Worm (Caenorhabditis elegans) whole organism, late embryonic: ENCODE measurements around the gene pkc-1.
A peak's percentile ranks its signal among the peaks of the same experiment; 100 is the strongest.

Source experiments
- C08G9.2 ChIP-seq: sonication (generic microtip); optimal IDR thresholded peaks from 2 replicates; lab custom pipeline; 2016; ENCODE audit warnings: mild to moderate bottlenecking, missing genetic modification characterization, moderate library complexity, missing compliant biosample characterization
- F13H6.1 ChIP-seq: sonication (generic microtip); optimal IDR thresholded peaks from 2 replicates; lab custom pipeline; 2016; ENCODE audit warnings: missing genetic modification characterization, missing compliant biosample characterization
- K02D7.2 ChIP-seq: sonication (generic microtip); optimal IDR thresholded peaks from 2 replicates; lab custom pipeline; 2017; ENCODE audit warnings: mild to moderate bottlenecking, missing genetic modification characterization, missing compliant biosample characterization
- T23F11.4 ChIP-seq: fragments of 200-800 bp; sonication (Bioruptor generic); optimal IDR thresholded peaks from 2 replicates; lab custom pipeline; 2018; ENCODE audit warnings: mild to moderate bottlenecking, missing genetic modification characterization, missing compliant biosample characterization
- ahr-1 ChIP-seq: sonication (generic microtip); optimal IDR thresholded peaks from 2 replicates; lab custom pipeline; 2016; ENCODE audit warnings: missing genetic modification characterization, missing compliant biosample characterization
- ceh-14 ChIP-seq: sonication (generic microtip); optimal IDR thresholded peaks from 2 replicates; lab custom pipeline; 2016; ENCODE audit warnings: missing genotype, missing genetic modification characterization, missing compliant biosample characterization
- ceh-18 ChIP-seq: sonication (generic microtip); optimal IDR thresholded peaks from 2 replicates; lab custom pipeline; 2016; ENCODE audit warnings: missing genetic modification characterization, missing compliant biosample characterization
- ceh-19 ChIP-seq: fragments of 200-800 bp; sonication (Bioruptor generic); optimal IDR thresholded peaks from 2 replicates; lab custom pipeline; 2018; ENCODE audit warnings: mild to moderate bottlenecking, missing genetic modification characterization, missing compliant biosample characterization
- ceh-2 ChIP-seq: sonication (generic microtip); optimal IDR thresholded peaks from 2 replicates; lab custom pipeline; 2016; ENCODE audit warnings: missing genotype, missing genetic modification characterization, missing compliant biosample characterization
- ceh-24 ChIP-seq: sonication (generic microtip); optimal IDR thresholded peaks from 2 replicates; lab custom pipeline; 2016; ENCODE audit warnings: mild to moderate bottlenecking, missing genetic modification characterization, missing compliant biosample characterization
- ceh-30 ChIP-seq: fragments of 150-350 bp; optimal IDR thresholded peaks from 2 replicates; lab custom pipeline; 2014; ENCODE audit warnings: missing biosample characterization, missing genetic modification characterization
- ceh-31 ChIP-seq: sonication (generic microtip); optimal IDR thresholded peaks from 2 replicates; lab custom pipeline; 2016; ENCODE audit warnings: missing genetic modification characterization, missing compliant biosample characterization
- ceh-45 ChIP-seq: fragments of 200-800 bp; sonication (Bioruptor generic); IDR thresholded peaks from 2 replicates; pipeline ENCODE4 v1.3.6; 2022; ENCODE audit warnings: missing genetic modification reagents, missing genetic modification characterization, missing compliant biosample characterization
- ceh-6 ChIP-seq: fragments of 200-800 bp; sonication (Bioruptor generic); optimal IDR thresholded peaks from 2 replicates; lab custom pipeline; 2018; ENCODE audit warnings: mild to moderate bottlenecking, missing genetic modification characterization, missing compliant biosample characterization
- ceh-9 ChIP-seq: sonication (generic microtip); optimal IDR thresholded peaks from 2 replicates; lab custom pipeline; 2016; ENCODE audit warnings: mild to moderate bottlenecking, missing genetic modification characterization, inconsistent platforms, missing compliant biosample characterization
- che-1 ChIP-seq: sonication (generic microtip); optimal IDR thresholded peaks from 2 replicates; lab custom pipeline; 2016; ENCODE audit warnings: mild to moderate bottlenecking, missing genetic modification characterization, missing compliant biosample characterization
- dmd-4 ChIP-seq: sonication (generic microtip); optimal IDR thresholded peaks from 2 replicates; lab custom pipeline; 2016; ENCODE audit warnings: borderline replicate concordance, missing genetic modification characterization, missing compliant biosample characterization
- dve-1 ChIP-seq: sonication (generic microtip); optimal IDR thresholded peaks from 2 replicates; lab custom pipeline; 2017; ENCODE audit warnings: antibody characterized with exemption, mild to moderate bottlenecking, missing genetic modification characterization, missing compliant biosample characterization
- elt-2 ChIP-seq: sonication (generic microtip); optimal IDR thresholded peaks from 2 replicates; lab custom pipeline; 2016; ENCODE audit warnings: missing genetic modification reagents, missing genetic modification characterization, missing compliant biosample characterization
- elt-4 ChIP-seq: sonication (generic microtip); optimal IDR thresholded peaks from 2 replicates; lab custom pipeline; 2016; ENCODE audit warnings: missing genetic modification characterization, missing compliant biosample characterization
- ets-4 ChIP-seq: sonication (generic microtip); optimal IDR thresholded peaks from 2 replicates; lab custom pipeline; 2016; ENCODE audit warnings: missing genetic modification characterization, missing compliant biosample characterization
- eyg-1 ChIP-seq: sonication (generic microtip); optimal IDR thresholded peaks from 2 replicates; lab custom pipeline; 2016; ENCODE audit warnings: missing genotype, missing genetic modification characterization, missing compliant biosample characterization
- fkh-6 ChIP-seq: sonication (generic microtip); optimal IDR thresholded peaks from 2 replicates; lab custom pipeline; 2016; ENCODE audit warnings: missing genetic modification characterization, missing compliant biosample characterization
- gmeb-2 ChIP-seq: sonication (generic microtip); optimal IDR thresholded peaks from 2 replicates; lab custom pipeline; 2016; ENCODE audit warnings: missing genetic modification characterization, inconsistent platforms, missing compliant biosample characterization
- hlh-15 ChIP-seq: sonication (generic microtip); optimal IDR thresholded peaks from 2 replicates; lab custom pipeline; 2016; ENCODE audit warnings: missing genetic modification characterization, missing compliant biosample characterization
- hlh-30 ChIP-seq: sonication (generic microtip); optimal IDR thresholded peaks from 2 replicates; lab custom pipeline; 2017; ENCODE audit warnings: antibody characterized with exemption, missing genetic modification characterization, missing compliant biosample characterization; ENCODE audit not compliant: insufficient read depth
- hlh-6 ChIP-seq: sonication (generic microtip); optimal IDR thresholded peaks from 2 replicates; lab custom pipeline; 2016; ENCODE audit warnings: missing genotype, missing genetic modification characterization, missing compliant biosample characterization
- lim-6 ChIP-seq: sonication (generic microtip); optimal IDR thresholded peaks from 2 replicates; lab custom pipeline; 2016; ENCODE audit warnings: missing genetic modification characterization, missing compliant biosample characterization
- lin-11 ChIP-seq: fragments of 200-800 bp; sonication (Bioruptor generic); optimal IDR thresholded peaks from 2 replicates; lab custom pipeline; 2018; ENCODE audit warnings: mild to moderate bottlenecking, missing genetic modification characterization, missing compliant biosample characterization
- madf-2 ChIP-seq: sonication (generic microtip); optimal IDR thresholded peaks from 2 replicates; lab custom pipeline; 2017; ENCODE audit warnings: missing genetic modification characterization, missing compliant biosample characterization
- mec-3 ChIP-seq: sonication (generic microtip); optimal IDR thresholded peaks from 2 replicates; lab custom pipeline; 2016; ENCODE audit warnings: borderline replicate concordance, missing genetic modification characterization, missing compliant biosample characterization
- nfya-1 ChIP-seq: sonication (generic microtip); optimal IDR thresholded peaks from 2 replicates; lab custom pipeline; 2017; ENCODE audit warnings: missing genetic modification characterization, mild to moderate bottlenecking, missing compliant biosample characterization, antibody characterized with exemption, moderate library complexity
- nhr-11 ChIP-seq: fragments of 150-350 bp; optimal IDR thresholded peaks from 2 replicates; lab custom pipeline; 2014; ENCODE audit warnings: missing biosample characterization, missing genetic modification characterization
- odd-2 ChIP-seq: sonication (generic microtip); optimal IDR thresholded peaks from 2 replicates; lab custom pipeline; 2017; ENCODE audit warnings: antibody characterized with exemption, mild to moderate bottlenecking, missing genetic modification characterization, missing compliant biosample characterization
- pag-3 ChIP-seq: sonication (generic microtip); optimal IDR thresholded peaks from 2 replicates; lab custom pipeline; 2016; ENCODE audit warnings: missing compliant biosample characterization, missing genetic modification characterization, borderline replicate concordance
- pqm-1 ChIP-seq: sonication (generic microtip); optimal IDR thresholded peaks from 2 replicates; lab custom pipeline; 2016; ENCODE audit warnings: missing genetic modification characterization, missing compliant biosample characterization
- pros-1 ChIP-seq: fragments of 150-350 bp; optimal IDR thresholded peaks from 2 replicates; lab custom pipeline; 2014; ENCODE audit warnings: missing biosample characterization, missing genetic modification reagents, missing genetic modification characterization
- ref-2 ChIP-seq: sonication (generic microtip); optimal IDR thresholded peaks from 2 replicates; lab custom pipeline; 2016; ENCODE audit warnings: missing genetic modification characterization, missing compliant biosample characterization
- sdc-2 ChIP-seq: sonication (generic microtip); optimal IDR thresholded peaks from 2 replicates; lab custom pipeline; 2016; ENCODE audit warnings: missing genotype, missing genetic modification characterization, missing compliant biosample characterization
- syd-9 ChIP-seq: sonication (generic microtip); optimal IDR thresholded peaks from 2 replicates; lab custom pipeline; 2016; ENCODE audit warnings: mild to moderate bottlenecking, missing genetic modification characterization, moderate library complexity, missing compliant biosample characterization
- tbx-2 ChIP-seq: sonication (generic microtip); optimal IDR thresholded peaks from 2 replicates; lab custom pipeline; 2016; ENCODE audit warnings: missing genetic modification characterization, missing compliant biosample characterization
- tbx-7 ChIP-seq: sonication (generic microtip); optimal IDR thresholded peaks from 2 replicates; lab custom pipeline; 2016; ENCODE audit warnings: missing genotype, missing genetic modification characterization, missing compliant biosample characterization
- ttx-3 ChIP-seq: sonication (generic microtip); optimal IDR thresholded peaks from 2 replicates; lab custom pipeline; 2016; ENCODE audit warnings: missing genetic modification reagents, missing genetic modification characterization, missing compliant biosample characterization
- unc-42 ChIP-seq: sonication (generic microtip); optimal IDR thresholded peaks from 2 replicates; lab custom pipeline; 2016; ENCODE audit warnings: missing genotype, missing genetic modification characterization, missing compliant biosample characterization
- unc-55 ChIP-seq: sonication (generic microtip); optimal IDR thresholded peaks from 2 replicates; lab custom pipeline; 2017; ENCODE audit warnings: missing biosample characterization, missing genetic modification reagents, missing genetic modification characterization
- unc-86 ChIP-seq: sonication (generic microtip); optimal IDR thresholded peaks from 2 replicates; lab custom pipeline; 2016; ENCODE audit warnings: missing genetic modification characterization, missing compliant biosample characterization
- ztf-16 ChIP-seq: sonication (generic microtip); optimal IDR thresholded peaks from 2 replicates; lab custom pipeline; 2017; ENCODE audit warnings: missing genetic modification characterization, missing compliant biosample characterization

Gene pkc-1

ce11 chrV:12026878-12027477, 5.0 kb downstream of the pkc-1 start (continued):
- TF ChIP-seq ceh-19 (GFP tag; lab: Kevin White, UChicago) (peak; percentile 38), elt-4 (tag; lab: Kevin White, UChicago) (no peak), ceh-24 (tag; lab: Kevin White, UChicago) (no peak), ceh-30 (tag; lab: Kevin White, UChicago) (no peak), ceh-2 (no peak), unc-55 (GFP tag; lab: Kevin White, UChicago) (peak; percentile 78), che-1 (tag; lab: Kevin White, UChicago) (no peak), ceh-31 (tag; lab: Kevin White, UChicago) (peak; percentile 76), mec-3 (tag; lab: Kevin White, UChicago) (no peak), F13H6.1 (tag; lab: Kevin White, UChicago) (peak; percentile 6), ref-2 (tag; lab: Kevin White, UChicago) (peak; percentile 43), C08G9.2 (tag; lab: Kevin White, UChicago) (no peak), hlh-30 (tag; lab: Kevin White, UChicago) (no peak), madf-2 (tag; lab: Kevin White, UChicago) (no peak), hlh-15 (tag; lab: Kevin White, UChicago) (no peak), unc-42 (tag; lab: Kevin White, UChicago) (peak; percentile 74), tbx-7 (tag; lab: Kevin White, UChicago) (no peak), dmd-4 (no peak), fkh-6 (tag; lab: Kevin White, UChicago) (no peak), ahr-1 (tag; lab: Kevin White, UChicago) (no peak), ceh-6 (no peak), K02D7.2 (tag; lab: Kevin White, UChicago) (no peak), nhr-11 (tag; lab: Kevin White, UChicago) (no peak), elt-2 (no peak), eyg-1 (no peak), unc-86 (tag; lab: Kevin White, UChicago) (no peak), ztf-16 (tag; lab: Kevin White, UChicago) (no peak), sdc-2 (tag; lab: Kevin White, UChicago) (no peak), ceh-18 (tag; lab: Kevin White, UChicago) (peak; percentile 89), gmeb-2 (no peak), ceh-45 (no peak)

ce11 chrV:12025683-12026082, 6.3 kb downstream of the pkc-1 start:
- TF ChIP-seq ceh-14 (tag; lab: Kevin White, UChicago) = peak; percentile 9
- TF ChIP-seq unc-55 (GFP tag; lab: Kevin White, UChicago) = no peak
- peak; percentile 45 for TF ChIP-seq ceh-31 (tag; lab: Kevin White, UChicago)
- TF ChIP-seq lin-11 (tag; lab: Kevin White, UChicago) = no peak
- TF ChIP-seq pros-1 (tag; lab: Kevin White, UChicago) = no peak
- no peak for TF ChIP-seq ceh-30 (tag; lab: Kevin White, UChicago)
- TF ChIP-seq mec-3 (tag; lab: Kevin White, UChicago) = no peak
- TF ChIP-seq syd-9 = no peak
- TF ChIP-seq dve-1 (tag; lab: Kevin White, UChicago) = no peak
- TF ChIP-seq unc-42 (tag; lab: Kevin White, UChicago) = peak; percentile 97
- TF ChIP-seq ztf-16 (tag; lab: Kevin White, UChicago) = no peak
- TF ChIP-seq T23F11.4 (GFP tag; lab: Kevin White, UChicago) = no peak

ce11 chrV:12024273-12024672, 7.7 kb downstream of the pkc-1 start:
- peak; percentile 59 for TF ChIP-seq elt-4 (tag; lab: Kevin White, UChicago)
- TF ChIP-seq ceh-30 (tag; lab: Kevin White, UChicago) = no peak
- TF ChIP-seq unc-42 (tag; lab: Kevin White, UChicago) = peak; percentile 78
- no peak for TF ChIP-seq dve-1 (tag; lab: Kevin White, UChicago)
- no peak for TF ChIP-seq pqm-1
- no peak for TF ChIP-seq ceh-9 (tag; lab: Kevin White, UChicago)
- TF ChIP-seq ceh-31 (tag; lab: Kevin White, UChicago) = no peak
- no peak for TF ChIP-seq ztf-16 (tag; lab: Kevin White, UChicago)
- TF ChIP-seq lim-6 (tag; lab: Kevin White, UChicago) = no peak
- TF ChIP-seq C08G9.2 (tag; lab: Kevin White, UChicago) = peak; percentile 43
- no peak for TF ChIP-seq odd-2 (tag; lab: Kevin White, UChicago)
- no peak for TF ChIP-seq T23F11.4 (GFP tag; lab: Kevin White, UChicago)
- TF ChIP-seq nfya-1 (tag; lab: Kevin White, UChicago) = no peak
- TF ChIP-seq ref-2 (tag; lab: Kevin White, UChicago) = peak; percentile 7
- TF ChIP-seq syd-9 = no peak
- peak; percentile 49 for TF ChIP-seq tbx-2 (tag; lab: Kevin White, UChicago)
- TF ChIP-seq ttx-3 = no peak
- TF ChIP-seq ceh-19 (GFP tag; lab: Kevin White, UChicago) = no peak
- TF ChIP-seq ets-4 (tag; lab: Kevin White, UChicago) = no peak
- no peak for TF ChIP-seq pag-3
- no peak for TF ChIP-seq ceh-2
- TF ChIP-seq nhr-11 (tag; lab: Kevin White, UChicago) = no peak
- TF ChIP-seq hlh-6 (tag; lab: Kevin White, UChicago) = peak; percentile 43
